Worm (Caenorhabditis elegans): Measurements from ENCODE around the gene ttr-25.

Gene ttr-25

ce11 chrV:18596240-18596639 lies 39.7 kb downstream of the ttr-25 start:
- peak; percentile 2 for TF ChIP-seq cog-1 (tag; optimal IDR thresholded peaks at IDR 0.05)
- no peak for TF ChIP-seq klf-2 (GFP tag; conservative IDR thresholded peaks at IDR 0.05)
- 0 out of 2 replicates have a peak, but pooled peaks have one; percentile 8 for TF ChIP-seq ztf-23 (GFP tag; IDR thresholded peaks at IDR 0.05)
- 0 out of 2 replicates have a peak, but pooled peaks have one; percentile 38 for TF ChIP-seq flt-1 (GFP tag; IDR thresholded peaks at IDR 0.05)

ce11 chrV:18597779-18598178 lies 41.3 kb downstream of the ttr-25 start:
- TF ChIP-seq T22C8.4 (GFP tag; IDR thresholded peaks at IDR 0.05) (no peak), ztf-29 (GFP tag; IDR thresholded peaks at IDR 0.05) (peak; percentile 76)

- TF ChIP-seq klf-2 (GFP tag; conservative IDR thresholded peaks at IDR 0.05) (no peak), T22C8.4 (GFP tag; IDR thresholded peaks at IDR 0.05) (peak; percentile 65), ztf-29 (GFP tag; IDR thresholded peaks at IDR 0.05) (no peak), tab-1 (GFP tag; IDR thresholded peaks at IDR 0.05) (no peak)
Observed at ce11 chrV:18605510-18605909, 49.0 kb downstream of the ttr-25 start.
